Worm (Caenorhabditis elegans) whole organism, mixed stage, embryonic: ENCODE data around the gene C50H11.8.

Source experiments
- M03D4.4 ChIP-seq: sonication (generic microtip); optimal IDR thresholded peaks from 2 replicates; lab custom pipeline; 2017; ENCODE audit warnings: mild to moderate bottlenecking, missing genetic modification characterization, missing compliant biosample characterization
- bed-3 ChIP-seq: fragments of 200-800 bp; sonication (Bioruptor generic); optimal IDR thresholded peaks from 3 replicates; lab custom pipeline; 2018; ENCODE audit warnings: mild to moderate bottlenecking, missing genetic modification characterization, moderate library complexity, missing compliant biosample characterization
- blmp-1 ChIP-seq: fragments of 150-350 bp; optimal IDR thresholded peaks from 2 replicates; lab custom pipeline; 2014; ENCODE audit warnings: missing biosample characterization, missing genetic modification characterization
- ceh-39 ChIP-seq: fragments of 150-350 bp; optimal IDR thresholded peaks from 2 replicates; lab custom pipeline; 2014; ENCODE audit warnings: missing biosample characterization, missing genetic modification characterization
- ceh-43 ChIP-seq: fragments of 200-800 bp; sonication (Bioruptor generic); optimal IDR thresholded peaks from 2 replicates; lab custom pipeline; 2018; ENCODE audit warnings: mild to moderate bottlenecking, missing genetic modification characterization, moderate library complexity, missing compliant biosample characterization
- ceh-83 ChIP-seq: fragments of 200-800 bp; sonication (Bioruptor generic); optimal IDR thresholded peaks from 2 replicates; lab custom pipeline; 2018; ENCODE audit warnings: mild to moderate bottlenecking, missing genetic modification characterization, missing compliant biosample characterization
- ces-1 ChIP-seq: fragments of 150-350 bp; optimal IDR thresholded peaks from 2 replicates; lab custom pipeline; 2014; ENCODE audit warnings: missing biosample characterization, missing genetic modification reagents, missing genetic modification characterization
- cnd-1 ChIP-seq: fragments of 200-800 bp; sonication (Bioruptor generic); optimal IDR thresholded peaks from 2 replicates; lab custom pipeline; 2018; ENCODE audit warnings: mild to moderate bottlenecking, missing genetic modification characterization, missing compliant biosample characterization
- drap-1 ChIP-seq: fragments of 200-800 bp; sonication (Bioruptor generic); optimal IDR thresholded peaks from 3 replicates; lab custom pipeline; 2018; ENCODE audit warnings: mild to moderate bottlenecking, missing genetic modification characterization, missing compliant biosample characterization
- elt-1 ChIP-seq: sonication (generic microtip); optimal IDR thresholded peaks from 2 replicates; lab custom pipeline; 2017; ENCODE audit warnings: missing genetic modification characterization, mild to moderate bottlenecking, missing compliant biosample characterization, antibody characterized with exemption, moderate library complexity, borderline replicate concordance; ENCODE audit not compliant: insufficient read depth
- elt-3 ChIP-seq: fragments of 150-350 bp; optimal IDR thresholded peaks from 2 replicates; lab custom pipeline; 2014; ENCODE audit warnings: missing biosample characterization, missing genetic modification characterization
- flh-1 ChIP-seq: fragments of 200-800 bp; sonication (Bioruptor generic); optimal IDR thresholded peaks from 2 replicates; lab custom pipeline; 2018; ENCODE audit warnings: mild to moderate bottlenecking, missing genetic modification characterization, moderate library complexity, missing compliant biosample characterization
- ham-2 ChIP-seq: fragments of 200-800 bp; sonication (Bioruptor generic); optimal IDR thresholded peaks from 2 replicates; lab custom pipeline; 2018; ENCODE audit warnings: mild to moderate bottlenecking, missing genetic modification characterization, missing compliant biosample characterization
- lin-13 ChIP-seq: fragments of 150-350 bp; optimal IDR thresholded peaks from 2 replicates; lab custom pipeline; 2014; ENCODE audit warnings: missing biosample characterization, missing genetic modification characterization
- lin-32 ChIP-seq: fragments of 200-800 bp; sonication (Bioruptor generic); optimal IDR thresholded peaks from 2 replicates; lab custom pipeline; 2018; ENCODE audit warnings: mild to moderate bottlenecking, missing genetic modification characterization, missing compliant biosample characterization
- mab-5 ChIP-seq: fragments of 150-350 bp; optimal IDR thresholded peaks from 2 replicates; lab custom pipeline; 2014; ENCODE audit warnings: missing biosample characterization, missing genetic modification characterization
- mep-1 ChIP-seq: fragments of 150-350 bp; optimal IDR thresholded peaks from 2 replicates; lab custom pipeline; 2017; ENCODE audit warnings: missing biosample characterization, missing genetic modification reagents, missing genetic modification characterization, inconsistent platforms
- nhr-12 ChIP-seq: fragments of 150-350 bp; optimal IDR thresholded peaks from 2 replicates; lab custom pipeline; 2014; ENCODE audit warnings: missing biosample characterization, missing genetic modification characterization
- nhr-2 ChIP-seq: fragments of 150-350 bp; optimal IDR thresholded peaks from 2 replicates; lab custom pipeline; 2014; ENCODE audit warnings: missing biosample characterization, missing genetic modification characterization
- nhr-237 ChIP-seq: fragments of 150-350 bp; optimal IDR thresholded peaks from 2 replicates; lab custom pipeline; 2014; ENCODE audit warnings: missing biosample characterization, missing genetic modification characterization
- pha-4 ChIP-seq: fragments of 150-350 bp; optimal IDR thresholded peaks from 2 replicates; lab custom pipeline; 2018; ENCODE audit warnings: missing biosample characterization, missing genetic modification reagents, missing genetic modification characterization
- sem-2 ChIP-seq: fragments of 200-800 bp; sonication (Bioruptor generic); optimal IDR thresholded peaks from 2 replicates; lab custom pipeline; 2018; ENCODE audit warnings: mild to moderate bottlenecking, missing genetic modification characterization, missing compliant biosample characterization
- snpc-4 ChIP-seq: fragments of 150-350 bp; optimal IDR thresholded peaks from 2 replicates; lab custom pipeline; 2014; ENCODE audit warnings: missing biosample characterization, missing genetic modification characterization
- sptf-1 ChIP-seq: sonication (generic microtip); optimal IDR thresholded peaks from 2 replicates; lab custom pipeline; 2017; ENCODE audit warnings: mild to moderate bottlenecking, missing genetic modification characterization, moderate library complexity, missing compliant biosample characterization
- unc-120 ChIP-seq: sonication (generic microtip); optimal IDR thresholded peaks from 2 replicates; lab custom pipeline; 2017; ENCODE audit warnings: missing genetic modification characterization, missing compliant biosample characterization; ENCODE audit not compliant: poor library complexity, severe bottlenecking
- unc-39 ChIP-seq: fragments of 150-350 bp; optimal IDR thresholded peaks from 2 replicates; lab custom pipeline; 2014; ENCODE audit warnings: missing biosample characterization, missing genetic modification characterization
- unc-62 ChIP-seq: fragments of 150-350 bp; optimal IDR thresholded peaks from 2 replicates; lab custom pipeline; 2014; ENCODE audit warnings: missing biosample characterization, missing genetic modification reagents, missing genetic modification characterization
- zip-8 ChIP-seq: fragments of 150-350 bp; optimal IDR thresholded peaks from 2 replicates; lab custom pipeline; 2014; ENCODE audit warnings: missing biosample characterization, missing genetic modification characterization
- ztf-11 ChIP-seq: fragments of 150-350 bp; optimal IDR thresholded peaks from 2 replicates; lab custom pipeline; 2014; ENCODE audit warnings: missing biosample characterization, missing genetic modification characterization

The C50H11.8 gene

ce11 chrV:3069101-3069500 is 14.7 kb downstream of the C50H11.8 start, which contains the start of gene str-40:
Gene str-40 (minus strand): TSS chrV:3069201.
- TF ChIP-seq ceh-43 (no peak), sptf-1 (tag; lab: Kevin White, UChicago) (no peak), drap-1 (no peak), mab-5 (no peak), lin-13 (tag; lab: Kevin White, UChicago) (no peak), ztf-11 (tag; lab: Kevin White, UChicago) (no peak), zip-8 (no peak), nhr-2 (tag; lab: Kevin White, UChicago) (no peak)
- TF ChIP-seq, all 35 proteins: peak for 0

DNA sequence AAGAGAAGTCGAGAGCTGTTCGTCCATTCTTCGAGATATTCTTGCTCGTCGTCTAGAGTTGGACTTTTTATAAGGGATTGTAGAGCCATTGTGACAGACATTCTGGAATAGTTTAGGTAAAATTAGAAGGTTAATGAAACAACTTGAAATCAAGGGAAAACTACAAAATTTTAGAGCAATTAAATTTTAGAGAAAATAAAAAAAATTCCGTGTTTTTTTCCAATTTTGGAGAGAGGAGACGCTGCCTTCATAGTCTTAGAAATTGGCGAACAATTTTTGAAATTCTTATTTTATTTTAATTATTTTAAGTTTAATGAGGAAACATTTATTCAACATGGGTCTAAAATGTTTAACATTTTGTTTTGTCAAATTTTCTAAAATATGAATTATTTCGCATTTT is 17.2 kb downstream of the C50H11.8 start, which contains the start of gene C50H11.13:
TSS of gene C50H11.13 (minus strand) at position 101 of the 400 bp plus-strand sequence.
- TF ChIP-seq sptf-1 (tag; lab: Kevin White, UChicago) = no peak
- no peak for TF ChIP-seq snpc-4 (tag; lab: Kevin White, UChicago)
- no peak for TF ChIP-seq ceh-39 (tag; lab: Kevin White, UChicago)
- no peak for TF ChIP-seq lin-32 (GFP tag; lab: Kevin White, UChicago)
- TF ChIP-seq sem-2 (GFP tag; lab: Kevin White, UChicago) = no peak
- no peak for TF ChIP-seq ceh-83 (GFP tag; lab: Kevin White, UChicago)
- no peak for TF ChIP-seq flh-1 (GFP tag; lab: Kevin White, UChicago)
- TF ChIP-seq M03D4.4 (tag; lab: Kevin White, UChicago) = no peak
- TF ChIP-seq nhr-237 = no peak
- TF ChIP-seq unc-120 (tag; lab: Kevin White, UChicago) = no peak
- TF ChIP-seq unc-62 (GFP tag; lab: Kevin White, UChicago) = no peak
- TF ChIP-seq mep-1 (tag; lab: Kevin White, UChicago) = no peak
- no peak for TF ChIP-seq pha-4 (tag; lab: Kevin White, UChicago)
- TF ChIP-seq ham-2 (GFP tag; lab: Kevin White, UChicago) = no peak
- TF ChIP-seq ztf-11 (tag; lab: Kevin White, UChicago) = no peak
- no peak for TF ChIP-seq elt-3 (tag; lab: Kevin White, UChicago)
- no peak for TF ChIP-seq ceh-43
- no peak for TF ChIP-seq zip-8
- TF ChIP-seq lin-13 (tag; lab: Kevin White, UChicago) = no peak
- TF ChIP-seq, all 35 proteins: peak for 0

DNA sequence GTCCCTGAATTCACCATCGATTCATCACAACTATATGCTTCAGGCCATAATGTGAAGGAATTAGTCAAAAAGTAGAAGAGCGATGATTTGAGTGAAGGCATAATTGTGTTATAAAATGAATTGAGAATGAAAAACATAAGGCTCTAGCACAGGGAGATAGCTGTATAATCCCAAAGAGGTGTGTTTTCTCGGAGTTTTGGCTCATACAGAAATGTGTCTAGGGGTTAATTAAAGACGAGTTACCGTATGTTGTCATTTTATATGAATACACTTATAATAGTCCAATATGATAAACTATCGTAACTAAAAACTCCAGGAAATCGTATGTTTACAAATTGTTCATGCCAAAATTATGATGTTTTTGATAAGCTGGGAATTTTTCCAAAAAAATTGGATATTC is 26.4 kb downstream of the C50H11.8 start, which contains the start of gene srt-5:
TSS of gene srt-5 (minus strand) at position 101 of the 400 bp plus-strand sequence.
- no peak for TF ChIP-seq ceh-39 (tag; lab: Kevin White, UChicago)

- TF ChIP-seq snpc-4 (tag; lab: Kevin White, UChicago) = no peak
Measured at ce11 chrV:3081471-3081870, 27.1 kb downstream of the C50H11.8 start, which contains the start of gene srt-7. Gene srt-7 (plus strand): TSS chrV:3081771.

ce11 chrV:3086260-3086659 is 31.9 kb downstream of the C50H11.8 start, which contains the start of gene srt-8:
Gene srt-8 (plus strand): TSS chrV:3086560.
- TF ChIP-seq unc-120 (tag; lab: Kevin White, UChicago) (no peak), drap-1 (no peak), unc-39 (tag; lab: Kevin White, UChicago) (no peak), ham-2 (GFP tag; lab: Kevin White, UChicago) (no peak), sptf-1 (tag; lab: Kevin White, UChicago) (no peak), ceh-83 (GFP tag; lab: Kevin White, UChicago) (no peak), mep-1 (tag; lab: Kevin White, UChicago) (no peak), ces-1 (GFP tag; lab: Kevin White, UChicago) (no peak), M03D4.4 (tag; lab: Kevin White, UChicago) (no peak), cnd-1 (tag; lab: Kevin White, UChicago) (no peak), nhr-12 (tag; lab: Kevin White, UChicago) (no peak), ceh-43 (no peak), blmp-1 (tag; lab: Kevin White, UChicago) (no peak), bed-3 (GFP tag; lab: Kevin White, UChicago) (no peak), elt-1 (tag; lab: Kevin White, UChicago) (no peak)

- TF ChIP-seq ceh-43 = no peak
- TF ChIP-seq, all 35 proteins: peak for 0
Measured at ce11 chrV:3088768-3089167, 34.4 kb downstream of the C50H11.8 start, which contains the start of gene acs-21. Gene acs-21 (plus strand): TSS chrV:3089068.
